Worm (Caenorhabditis elegans) whole organism, mixed stage, embryonic: ENCODE data around the gene W01B6.6.

Experiments used
- M03D4.4 ChIP-seq: sonication (generic microtip); optimal IDR thresholded peaks from 2 replicates; lab custom pipeline; 2017; ENCODE audit warnings: mild to moderate bottlenecking, missing genetic modification characterization, missing compliant biosample characterization
- bed-3 ChIP-seq: fragments of 200-800 bp; sonication (Bioruptor generic); optimal IDR thresholded peaks from 3 replicates; lab custom pipeline; 2018; ENCODE audit warnings: mild to moderate bottlenecking, missing genetic modification characterization, moderate library complexity, missing compliant biosample characterization
- blmp-1 ChIP-seq: fragments of 150-350 bp; optimal IDR thresholded peaks from 2 replicates; lab custom pipeline; 2014; ENCODE audit warnings: missing biosample characterization, missing genetic modification characterization
- ceh-39 ChIP-seq: fragments of 150-350 bp; optimal IDR thresholded peaks from 2 replicates; lab custom pipeline; 2014; ENCODE audit warnings: missing biosample characterization, missing genetic modification characterization
- ceh-43 ChIP-seq: fragments of 200-800 bp; sonication (Bioruptor generic); optimal IDR thresholded peaks from 2 replicates; lab custom pipeline; 2018; ENCODE audit warnings: mild to moderate bottlenecking, missing genetic modification characterization, moderate library complexity, missing compliant biosample characterization
- ceh-83 ChIP-seq: fragments of 200-800 bp; sonication (Bioruptor generic); optimal IDR thresholded peaks from 2 replicates; lab custom pipeline; 2018; ENCODE audit warnings: mild to moderate bottlenecking, missing genetic modification characterization, missing compliant biosample characterization
- ces-1 ChIP-seq: fragments of 150-350 bp; optimal IDR thresholded peaks from 2 replicates; lab custom pipeline; 2014; ENCODE audit warnings: missing biosample characterization, missing genetic modification reagents, missing genetic modification characterization
- cnd-1 ChIP-seq: fragments of 200-800 bp; sonication (Bioruptor generic); optimal IDR thresholded peaks from 2 replicates; lab custom pipeline; 2018; ENCODE audit warnings: mild to moderate bottlenecking, missing genetic modification characterization, missing compliant biosample characterization
- drap-1 ChIP-seq: fragments of 200-800 bp; sonication (Bioruptor generic); optimal IDR thresholded peaks from 3 replicates; lab custom pipeline; 2018; ENCODE audit warnings: mild to moderate bottlenecking, missing genetic modification characterization, missing compliant biosample characterization
- elt-1 ChIP-seq: sonication (generic microtip); optimal IDR thresholded peaks from 2 replicates; lab custom pipeline; 2017; ENCODE audit warnings: missing genetic modification characterization, mild to moderate bottlenecking, missing compliant biosample characterization, antibody characterized with exemption, moderate library complexity, borderline replicate concordance; ENCODE audit not compliant: insufficient read depth
- elt-3 ChIP-seq: fragments of 150-350 bp; optimal IDR thresholded peaks from 2 replicates; lab custom pipeline; 2014; ENCODE audit warnings: missing biosample characterization, missing genetic modification characterization
- flh-1 ChIP-seq: fragments of 200-800 bp; sonication (Bioruptor generic); optimal IDR thresholded peaks from 2 replicates; lab custom pipeline; 2018; ENCODE audit warnings: mild to moderate bottlenecking, missing genetic modification characterization, moderate library complexity, missing compliant biosample characterization
- ham-2 ChIP-seq: fragments of 200-800 bp; sonication (Bioruptor generic); optimal IDR thresholded peaks from 2 replicates; lab custom pipeline; 2018; ENCODE audit warnings: mild to moderate bottlenecking, missing genetic modification characterization, missing compliant biosample characterization
- hlh-1 ChIP-seq: fragments of 150-350 bp; optimal IDR thresholded peaks from 2 replicates; lab custom pipeline; 2014; ENCODE audit warnings: missing biosample characterization, missing genetic modification reagents, missing genetic modification characterization
- lin-13 ChIP-seq: fragments of 150-350 bp; optimal IDR thresholded peaks from 2 replicates; lab custom pipeline; 2014; ENCODE audit warnings: missing biosample characterization, missing genetic modification characterization
- lin-32 ChIP-seq: fragments of 200-800 bp; sonication (Bioruptor generic); optimal IDR thresholded peaks from 2 replicates; lab custom pipeline; 2018; ENCODE audit warnings: mild to moderate bottlenecking, missing genetic modification characterization, missing compliant biosample characterization
- lsy-2 ChIP-seq: fragments of 150-350 bp; optimal IDR thresholded peaks from 2 replicates; lab custom pipeline; 2014; ENCODE audit warnings: missing biosample characterization, missing genetic modification characterization
- mep-1 ChIP-seq: fragments of 150-350 bp; optimal IDR thresholded peaks from 2 replicates; lab custom pipeline; 2017; ENCODE audit warnings: missing biosample characterization, missing genetic modification reagents, missing genetic modification characterization, inconsistent platforms
- mls-2 ChIP-seq: sonication (generic microtip); optimal IDR thresholded peaks from 2 replicates; lab custom pipeline; 2016; ENCODE audit warnings: mild to moderate bottlenecking, missing genetic modification characterization, moderate library complexity, missing compliant biosample characterization
- nhr-12 ChIP-seq: fragments of 150-350 bp; optimal IDR thresholded peaks from 2 replicates; lab custom pipeline; 2014; ENCODE audit warnings: missing biosample characterization, missing genetic modification characterization
- nhr-2 ChIP-seq: fragments of 150-350 bp; optimal IDR thresholded peaks from 2 replicates; lab custom pipeline; 2014; ENCODE audit warnings: missing biosample characterization, missing genetic modification characterization
- nhr-237 ChIP-seq: fragments of 150-350 bp; optimal IDR thresholded peaks from 2 replicates; lab custom pipeline; 2014; ENCODE audit warnings: missing biosample characterization, missing genetic modification characterization
- nhr-28 ChIP-seq: fragments of 150-350 bp; optimal IDR thresholded peaks from 2 replicates; lab custom pipeline; 2014; ENCODE audit warnings: missing biosample characterization, missing genetic modification characterization
- nhr-76 ChIP-seq: sonication (generic microtip); optimal IDR thresholded peaks from 2 replicates; lab custom pipeline; 2017; ENCODE audit warnings: missing biosample characterization, missing genetic modification characterization
- pha-4 ChIP-seq: fragments of 150-350 bp; optimal IDR thresholded peaks from 2 replicates; lab custom pipeline; 2018; ENCODE audit warnings: missing biosample characterization, missing genetic modification reagents, missing genetic modification characterization
- sem-2 ChIP-seq: fragments of 200-800 bp; sonication (Bioruptor generic); optimal IDR thresholded peaks from 2 replicates; lab custom pipeline; 2018; ENCODE audit warnings: mild to moderate bottlenecking, missing genetic modification characterization, missing compliant biosample characterization
- snpc-4 ChIP-seq: fragments of 150-350 bp; optimal IDR thresholded peaks from 2 replicates; lab custom pipeline; 2014; ENCODE audit warnings: missing biosample characterization, missing genetic modification characterization
- sptf-1 ChIP-seq: sonication (generic microtip); optimal IDR thresholded peaks from 2 replicates; lab custom pipeline; 2017; ENCODE audit warnings: mild to moderate bottlenecking, missing genetic modification characterization, moderate library complexity, missing compliant biosample characterization
- tbx-8 ChIP-seq: fragments of 200-800 bp; sonication (Bioruptor generic); optimal IDR thresholded peaks from 2 replicates; lab custom pipeline; 2018; ENCODE audit warnings: mild to moderate bottlenecking, missing genetic modification characterization, moderate library complexity, missing compliant biosample characterization
- unc-120 ChIP-seq: sonication (generic microtip); optimal IDR thresholded peaks from 2 replicates; lab custom pipeline; 2017; ENCODE audit warnings: missing genetic modification characterization, missing compliant biosample characterization; ENCODE audit not compliant: poor library complexity, severe bottlenecking
- unc-62 ChIP-seq: fragments of 150-350 bp; optimal IDR thresholded peaks from 2 replicates; lab custom pipeline; 2014; ENCODE audit warnings: missing biosample characterization, missing genetic modification reagents, missing genetic modification characterization
- zip-8 ChIP-seq: fragments of 150-350 bp; optimal IDR thresholded peaks from 2 replicates; lab custom pipeline; 2014; ENCODE audit warnings: missing biosample characterization, missing genetic modification characterization
- ztf-11 ChIP-seq: fragments of 150-350 bp; optimal IDR thresholded peaks from 2 replicates; lab custom pipeline; 2014; ENCODE audit warnings: missing biosample characterization, missing genetic modification characterization

The W01B6.6 gene

ce11 chrIV:10080816-10081215 is at the start of gene W01B6.6:
Gene W01B6.6, plus strand, starts transcription at chrIV:10081116.
- TF ChIP-seq nhr-28 (tag; lab: Kevin White, UChicago) (no peak), ceh-43 (GFP tag; lab: Kevin White, UChicago) (no peak), elt-3 (tag; lab: Kevin White, UChicago) (no peak), snpc-4 (tag; lab: Kevin White, UChicago) (no peak), ham-2 (GFP tag; lab: Kevin White, UChicago) (no peak), unc-62 (GFP tag; lab: Kevin White, UChicago) (no peak), zip-8 (no peak), unc-120 (tag; lab: Kevin White, UChicago) (no peak), nhr-237 (tag; lab: Kevin White, UChicago) (no peak), ces-1 (GFP tag; lab: Kevin White, UChicago) (no peak), blmp-1 (tag; lab: Kevin White, UChicago) (no peak), tbx-8 (GFP tag; lab: Kevin White, UChicago) (no peak), drap-1 (GFP tag; lab: Kevin White, UChicago) (no peak), hlh-1 (tag; lab: Kevin White, UChicago) (no peak), M03D4.4 (tag; lab: Kevin White, UChicago) (no peak), bed-3 (GFP tag; lab: Kevin White, UChicago) (no peak), mep-1 (tag; lab: Kevin White, UChicago) (no peak), nhr-2 (no peak), pha-4 (tag; lab: Kevin White, UChicago) (no peak), nhr-76 (no peak)

DNA sequence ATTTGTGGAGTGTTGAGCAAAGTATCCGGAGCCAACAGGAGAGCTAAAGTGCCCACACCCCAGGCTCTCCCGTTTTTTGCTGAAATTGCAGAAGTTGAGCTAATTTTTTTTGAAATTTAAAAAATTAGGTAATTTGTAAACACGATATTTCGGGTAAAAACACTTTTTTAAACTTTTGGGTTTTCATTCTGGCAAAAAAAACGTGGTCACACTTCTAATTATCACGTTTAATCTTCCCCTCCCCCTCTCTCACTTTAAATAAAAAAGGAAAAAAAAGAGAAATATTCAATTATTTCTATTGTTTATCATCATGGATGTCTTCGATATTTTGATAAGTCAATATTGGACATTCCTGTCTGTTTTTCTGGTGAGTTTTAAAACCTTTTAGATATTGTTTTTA is 47.9 kb upstream of the W01B6.6 start, which contains the start of gene F44D12.6:
Gene F44D12.6, plus strand, starts transcription at position 301 of the 400 bp plus-strand sequence.
- TF ChIP-seq nhr-237 (tag; lab: Kevin White, UChicago) (no peak), nhr-12 (no peak), ceh-83 (no peak), sem-2 (GFP tag; lab: Kevin White, UChicago) (no peak), lsy-2 (tag; lab: Kevin White, UChicago) (no peak), M03D4.4 (tag; lab: Kevin White, UChicago) (no peak), ham-2 (GFP tag; lab: Kevin White, UChicago) (no peak), mls-2 (tag; lab: Kevin White, UChicago) (no peak), tbx-8 (GFP tag; lab: Kevin White, UChicago) (no peak)
- TF ChIP-seq, all 35 proteins: peak for 0

DNA sequence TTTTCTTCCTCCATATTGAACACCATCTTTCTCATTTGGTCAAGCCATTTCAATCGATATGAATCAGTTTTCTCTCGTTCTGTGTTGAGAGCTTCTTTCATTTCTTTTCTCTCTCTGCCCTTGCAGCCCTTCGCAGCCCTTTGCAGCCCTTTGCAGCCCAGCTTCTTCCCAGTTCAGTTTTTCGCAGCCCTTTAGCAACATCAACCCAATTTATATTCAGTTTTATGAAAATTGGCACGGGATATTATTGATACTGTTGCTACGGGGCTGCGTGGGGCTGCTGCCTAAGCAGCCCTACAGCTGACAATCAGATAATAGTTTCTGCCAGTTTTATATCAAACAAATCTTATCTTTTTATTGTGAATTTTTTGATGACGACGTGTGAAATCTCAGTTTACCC is 44.0 kb upstream of the W01B6.6 start, which contains the start of gene F44D12.10:
Gene F44D12.10, minus strand, starts transcription at position 101 of the 400 bp plus-strand sequence.
- TF ChIP-seq ztf-11 (tag; lab: Kevin White, UChicago) = no peak
- no peak for TF ChIP-seq nhr-237 (tag; lab: Kevin White, UChicago)
- no peak for TF ChIP-seq unc-62 (GFP tag; lab: Kevin White, UChicago)
- no peak for TF ChIP-seq pha-4 (tag; lab: Kevin White, UChicago)
- TF ChIP-seq tbx-8 (GFP tag; lab: Kevin White, UChicago) = no peak
- TF ChIP-seq lsy-2 (tag; lab: Kevin White, UChicago) = no peak
- no peak for TF ChIP-seq cnd-1 (tag; lab: Kevin White, UChicago)
- no peak for TF ChIP-seq bed-3 (GFP tag; lab: Kevin White, UChicago)
- TF ChIP-seq sem-2 (GFP tag; lab: Kevin White, UChicago) = no peak

DNA sequence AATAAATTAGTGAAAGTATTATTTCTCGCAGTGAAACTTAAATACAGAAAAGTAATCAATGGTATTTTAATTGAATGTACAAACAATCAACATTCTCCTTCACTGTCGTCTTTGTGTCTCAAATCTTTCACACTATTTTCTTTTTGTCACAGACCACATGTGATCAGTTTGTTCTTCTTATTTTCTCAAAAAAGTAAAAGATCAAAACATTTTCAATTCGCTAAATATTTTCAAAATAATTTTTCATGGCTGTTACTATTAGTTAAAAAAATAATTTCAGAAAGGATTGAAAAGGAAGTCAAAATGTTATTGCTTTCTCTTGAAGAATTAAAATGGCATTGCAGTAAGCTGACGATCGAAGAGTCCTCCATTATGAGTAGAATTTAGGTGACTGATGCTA is 40.1 kb upstream of the W01B6.6 start, which contains the start of gene dhs-31:
Gene dhs-31, minus strand, starts transcription at position 101 of the 400 bp plus-strand sequence.
- TF ChIP-seq hlh-1 (tag; lab: Kevin White, UChicago) (no peak), nhr-12 (no peak), bed-3 (GFP tag; lab: Kevin White, UChicago) (no peak), elt-3 (tag; lab: Kevin White, UChicago) (no peak), nhr-2 (no peak), ztf-11 (tag; lab: Kevin White, UChicago) (no peak), elt-1 (tag; lab: Kevin White, UChicago) (no peak), nhr-237 (tag; lab: Kevin White, UChicago) (no peak), flh-1 (GFP tag; lab: Kevin White, UChicago) (no peak), blmp-1 (tag; lab: Kevin White, UChicago) (no peak), zip-8 (no peak), ceh-39 (tag; lab: Kevin White, UChicago) (no peak)

- no peak for TF ChIP-seq mls-2 (tag; lab: Kevin White, UChicago)
- TF ChIP-seq M03D4.4 (tag; lab: Kevin White, UChicago) = no peak
- TF ChIP-seq unc-120 (tag; lab: Kevin White, UChicago) = no peak
- TF ChIP-seq unc-62 (GFP tag; lab: Kevin White, UChicago) = no peak
- no peak for TF ChIP-seq nhr-2
- no peak for TF ChIP-seq bed-3 (GFP tag; lab: Kevin White, UChicago)
- no peak for TF ChIP-seq lin-13
- TF ChIP-seq sptf-1 = no peak
- TF ChIP-seq elt-1 (tag; lab: Kevin White, UChicago) = no peak
- no peak for TF ChIP-seq elt-3 (tag; lab: Kevin White, UChicago)
- TF ChIP-seq ham-2 (GFP tag; lab: Kevin White, UChicago) = no peak
- TF ChIP-seq nhr-237 (tag; lab: Kevin White, UChicago) = no peak
- TF ChIP-seq cnd-1 (tag; lab: Kevin White, UChicago) = no peak
- TF ChIP-seq hlh-1 (tag; lab: Kevin White, UChicago) = no peak
- no peak for TF ChIP-seq drap-1 (GFP tag; lab: Kevin White, UChicago)
- TF ChIP-seq lin-32 (GFP tag; lab: Kevin White, UChicago) = no peak
Observed at ce11 chrIV:10042881-10043280, 38.0 kb upstream of the W01B6.6 start, which contains the start of gene frk-1. Gene frk-1, plus strand, starts transcription at chrIV:10043181.
